In the genomic region with DNA sequence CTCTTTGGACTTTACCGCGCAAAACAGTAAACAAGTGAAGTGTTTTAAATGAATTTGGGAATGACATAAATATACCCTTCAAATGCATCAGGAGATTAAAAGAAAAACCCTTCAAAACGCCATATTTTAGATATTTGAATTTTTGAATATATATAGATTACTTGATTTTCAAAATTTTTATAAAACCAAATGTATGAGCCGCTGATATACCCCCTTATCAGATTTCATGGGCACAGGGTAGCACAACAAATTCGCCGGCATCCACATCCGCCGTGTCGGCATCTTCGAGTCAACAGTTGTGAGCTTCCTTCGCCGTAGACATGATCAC, we compare ENCODE assay signal across 2 fruit fly cellular contexts.
A peak's percentile ranks its signal among the peaks of the same experiment; 100 is the strongest.
TF ChIP-seq lines count a peak whose summit lies in the region.

A gene (plus strand): TSS at position 304 of the 328 bp plus-strand sequence.

TF ChIP-seq in whole organism, embryonic, 481 proteins besides CTCF, POLR2A, EP300 and RAD21 (continued from another document and continues in another):
- no peak for TF ChIP-seq Doc3 (GFP tag; IDR thresholded peaks at IDR 0.05; lab: Robert Waterston, UW; ENCODE audit: partially characterized antibody)
- TF ChIP-seq Awh (GFP tag; IDR thresholded peaks at IDR 0.05; lab: Robert Waterston, UW): peak; percentile 66
- TF ChIP-seq Atf-2 (GFP tag; optimal IDR thresholded peaks at IDR 0.05; lab: Kevin White, UChicago): no peak
- no peak; the same call in 2 of the 3 replicates for TF ChIP-seq CG6175 (GFP tag; IDR thresholded peaks at IDR 0.05; lab: Robert Waterston, UW)
- no peak for TF ChIP-seq btn (GFP tag; optimal IDR thresholded peaks at IDR 0.05; lab: Kevin White, UChicago)
- peak; percentile 67; the same call in 1 of the 3 replicates for TF ChIP-seq CG34422 (GFP tag; IDR thresholded peaks at IDR 0.05; lab: Robert Waterston, UW)
- peak; percentile 26 for TF ChIP-seq schlank (tag; optimal IDR thresholded peaks at IDR 0.05; lab: Kevin White, UChicago)
- TF ChIP-seq sqz (GFP tag; optimal IDR thresholded peaks at IDR 0.05; lab: Kevin White, UChicago): no peak
- peak; percentile 37 for TF ChIP-seq bab2 (GFP tag; optimal IDR thresholded peaks at IDR 0.05; lab: Kevin White, UChicago)
- TF ChIP-seq ab (GFP tag; optimal IDR thresholded peaks at IDR 0.05; lab: Kevin White, UChicago): no peak
- no peak for TF ChIP-seq aop (GFP tag; IDR thresholded peaks at IDR 0.05; lab: Robert Waterston, UW)
- no peak for TF ChIP-seq CG10543 (GFP tag; optimal IDR thresholded peaks at IDR 0.05; lab: Kevin White, UChicago)
- peak; percentile 22 for TF ChIP-seq CG17802 (tag; optimal IDR thresholded peaks at IDR 0.05; lab: Kevin White, UChicago)
- peak; percentile 13 for TF ChIP-seq tup (GFP tag; optimal IDR thresholded peaks at IDR 0.05; lab: Kevin White, UChicago)
- TF ChIP-seq CG11695 (GFP tag; IDR thresholded peaks at IDR 0.05; lab: Robert Waterston, UW): peak; percentile 77; the same call in 2 of the 3 replicates
- peak; percentile 70; the same call in 1 of the 2 replicates for TF ChIP-seq CG5953 (GFP tag; IDR thresholded peaks at IDR 0.05; lab: Robert Waterston, UW)
- TF ChIP-seq CG1832 (GFP tag; optimal IDR thresholded peaks at IDR 0.05; lab: Kevin White, UChicago): no peak
- peak; percentile 39 for TF ChIP-seq mam (GFP tag; optimal IDR thresholded peaks at IDR 0.05; lab: Kevin White, UChicago)
- TF ChIP-seq CG11560 (tag; IDR thresholded peaks at IDR 0.05; lab: Robert Waterston, UW): peak; percentile 34; the same call in 1 of the 3 replicates
- no peak for TF ChIP-seq prd (optimal IDR thresholded peaks at IDR 0.05; lab: Kevin White, UChicago)
- TF ChIP-seq prd (GFP tag; IDR thresholded peaks at IDR 0.05; lab: Robert Waterston, UW): peak; percentile 84
- TF ChIP-seq CG1603 (tag; optimal IDR thresholded peaks at IDR 0.05; lab: Kevin White, UChicago): peak; percentile 27
- TF ChIP-seq slp2 (GFP tag; optimal IDR thresholded peaks at IDR 0.05; lab: Kevin White, UChicago): peak; percentile 23
- peak; percentile 67 for TF ChIP-seq CG18262 (tag; optimal IDR thresholded peaks at IDR 0.05; lab: Kevin White, UChicago)
- peak; percentile 60 for TF ChIP-seq CG3281 (GFP tag; optimal IDR thresholded peaks at IDR 0.05; lab: Kevin White, UChicago)
- peak; percentile 41; the same call in 1 of the 2 replicates for TF ChIP-seq crol (GFP tag; IDR thresholded peaks at IDR 0.05; lab: Robert Waterston, UW)
- peak; percentile 75 for TF ChIP-seq CG14014 (GFP tag; IDR thresholded peaks at IDR 0.05; lab: Robert Waterston, UW)
- no peak for TF ChIP-seq nau (GFP tag; optimal IDR thresholded peaks at IDR 0.05; lab: Kevin White, UChicago)
- peak; percentile 85 for TF ChIP-seq Atf6 (GFP tag; IDR thresholded peaks at IDR 0.05; lab: Robert Waterston, UW)
- TF ChIP-seq Mrtf (GFP tag; IDR thresholded peaks at IDR 0.05; lab: Robert Waterston, UW): 0 out of 3 replicates have a peak, but pooled peaks have one; percentile 48
- peak; percentile 71 for TF ChIP-seq CG12391 (tag; optimal IDR thresholded peaks at IDR 0.05; lab: Kevin White, UChicago)
- peak; percentile 10 for TF ChIP-seq YL-1 (GFP tag; optimal IDR thresholded peaks at IDR 0.05; lab: Kevin White, UChicago)
- peak; percentile 47 for TF ChIP-seq gsb-n (tag; optimal IDR thresholded peaks at IDR 0.05; lab: Kevin White, UChicago)
- TF ChIP-seq Eip74EF (GFP tag; optimal IDR thresholded peaks at IDR 0.05; lab: Kevin White, UChicago): peak in 1 of 2 experiments; percentile 39
- TF ChIP-seq ind (GFP tag; optimal IDR thresholded peaks at IDR 0.05; lab: Kevin White, UChicago): peak; percentile 56
- peak; percentile 71 for TF ChIP-seq fd96Cb (tag; optimal IDR thresholded peaks at IDR 0.05; lab: Kevin White, UChicago)
- TF ChIP-seq NfI (GFP tag; optimal IDR thresholded peaks at IDR 0.05; lab: Kevin White, UChicago): peak; percentile 61
- TF ChIP-seq CG11247 (GFP tag; IDR thresholded peaks at IDR 0.05; lab: Robert Waterston, UW): peak; percentile 72
- 0 out of 2 replicates have a peak, but pooled peaks have one; percentile 36 for TF ChIP-seq gsb (GFP tag; IDR thresholded peaks at IDR 0.05; lab: Robert Waterston, UW)
- peak; percentile 81; the same call in 2 of the 3 replicates for TF ChIP-seq tgo (GFP tag; IDR thresholded peaks at IDR 0.05; lab: Robert Waterston, UW)
- TF ChIP-seq CG31388 (GFP tag; optimal IDR thresholded peaks at IDR 0.05; lab: Kevin White, UChicago): no peak
- no peak for TF ChIP-seq CG33557 (GFP tag; optimal IDR thresholded peaks at IDR 0.05; lab: Kevin White, UChicago)
- peak; percentile 10 for TF ChIP-seq CG2202 (tag; optimal IDR thresholded peaks at IDR 0.05; lab: Kevin White, UChicago)
- TF ChIP-seq her (GFP tag; optimal IDR thresholded peaks at IDR 0.05; lab: Kevin White, UChicago): no peak
- TF ChIP-seq Sin3A (optimal IDR thresholded peaks at IDR 0.05; lab: Kevin White, UChicago): no peak
- TF ChIP-seq sob (GFP tag; IDR thresholded peaks at IDR 0.05; lab: Robert Waterston, UW): peak; percentile 75
- no peak for TF ChIP-seq CG7786 (GFP tag; optimal IDR thresholded peaks at IDR 0.05; lab: Kevin White, UChicago)
- peak; percentile 67 for TF ChIP-seq CG17829 (tag; optimal IDR thresholded peaks at IDR 0.05; lab: Kevin White, UChicago)
- TF ChIP-seq pb (GFP tag; optimal IDR thresholded peaks at IDR 0.05; lab: Kevin White, UChicago): no peak
- peak; percentile 15 for TF ChIP-seq CG4820 (GFP tag; optimal IDR thresholded peaks at IDR 0.05; lab: Kevin White, UChicago)
- no peak for TF ChIP-seq Six4 (GFP tag; optimal IDR thresholded peaks at IDR 0.05; lab: Kevin White, UChicago)
- peak; percentile 92 for TF ChIP-seq Ets65A (GFP tag; lab: Kevin White, UChicago)
- peak; percentile 64 for TF ChIP-seq CG1024 (GFP tag; IDR thresholded peaks at IDR 0.05; lab: Robert Waterston, UW)
- peak; percentile 37 for TF ChIP-seq chn (GFP tag; optimal IDR thresholded peaks at IDR 0.05; lab: Kevin White, UChicago)
- no peak for TF ChIP-seq Neu2 (GFP tag; optimal IDR thresholded peaks at IDR 0.05; lab: Kevin White, UChicago; ENCODE audit: borderline replicate concordance)
- no peak for TF ChIP-seq CG3838 (GFP tag; optimal IDR thresholded peaks at IDR 0.05; lab: Kevin White, UChicago)
- peak; percentile 52; the same call in 1 of the 2 replicates for TF ChIP-seq Nf-YA (GFP tag; IDR thresholded peaks at IDR 0.05; lab: Robert Waterston, UW)
- no peak for TF ChIP-seq Trl (optimal IDR thresholded peaks at IDR 0.05; lab: Kevin White, UChicago)
- TF ChIP-seq Trl (GFP tag; optimal IDR thresholded peaks at IDR 0.05; lab: Kevin White, UChicago): no peak
- no peak for TF ChIP-seq tio (GFP tag; optimal IDR thresholded peaks at IDR 0.05; lab: Kevin White, UChicago)
- TF ChIP-seq CG6854 (GFP tag; optimal IDR thresholded peaks at IDR 0.05; lab: Kevin White, UChicago): peak; percentile 34
- peak; percentile 25 for TF ChIP-seq Nf-YB (GFP tag; optimal IDR thresholded peaks at IDR 0.05; lab: Kevin White, UChicago)
- no peak for TF ChIP-seq Vsx1 (GFP tag; optimal IDR thresholded peaks at IDR 0.05; lab: Kevin White, UChicago)

TF ChIP-seq in whole organism, prepupa, 60 proteins besides CTCF, POLR2A, EP300 and RAD21 (continued from another document):
- TF ChIP-seq fd85E (GFP tag; optimal IDR thresholded peaks at IDR 0.05; lab: Kevin White, UChicago) (peak; percentile 3), Sox102F (GFP tag; optimal IDR thresholded peaks at IDR 0.05; lab: Kevin White, UChicago) (no peak), CG6276 (GFP tag; optimal IDR thresholded peaks at IDR 0.05; lab: Kevin White, UChicago) (no peak), CG11294 (GFP tag; IDR thresholded peaks at IDR 0.05; lab: Robert Waterston, UW) (peak; percentile 51), CG32006 (GFP tag; optimal IDR thresholded peaks at IDR 0.05; lab: Kevin White, UChicago) (no peak), CG11902 (GFP tag; optimal IDR thresholded peaks at IDR 0.05; lab: Kevin White, UChicago) (peak; percentile 51), Blimp-1 (GFP tag; optimal IDR thresholded peaks at IDR 0.05; lab: Kevin White, UChicago) (peak; percentile 63), CG6808 (GFP tag; optimal IDR thresholded peaks at IDR 0.05; lab: Kevin White, UChicago) (no peak), CG9139 (GFP tag; optimal IDR thresholded peaks at IDR 0.05; lab: Kevin White, UChicago) (no peak), achi (GFP tag; optimal IDR thresholded peaks at IDR 0.05; lab: Kevin White, UChicago) (peak; percentile 64), eg (GFP tag; IDR thresholded peaks at IDR 0.05; lab: Robert Waterston, UW) (peak; percentile 81), cyc (GFP tag; optimal IDR thresholded peaks at IDR 0.05; lab: Kevin White, UChicago) (peak; percentile 74), fd59A (GFP tag; optimal IDR thresholded peaks at IDR 0.05; lab: Kevin White, UChicago) (peak; percentile 30), fkh (GFP tag; optimal IDR thresholded peaks at IDR 0.05; lab: Kevin White, UChicago) (peak; percentile 8), acj6 (GFP tag; optimal IDR thresholded peaks at IDR 0.05; lab: Kevin White, UChicago) (peak; percentile 72), OdsH (GFP tag; optimal IDR thresholded peaks at IDR 0.05; lab: Kevin White, UChicago) (no peak), Eip78C (GFP tag; lab: Kevin White, UChicago) (peak; percentile 94), CG7368 (GFP tag; optimal IDR thresholded peaks at IDR 0.05; lab: Kevin White, UChicago) (peak; percentile 55), CG4318 (GFP tag; optimal IDR thresholded peaks at IDR 0.05; lab: Kevin White, UChicago) (no peak), CG3032 (tag; optimal IDR thresholded peaks at IDR 0.05; lab: Kevin White, UChicago) (peak; percentile 66), Met (GFP tag; optimal IDR thresholded peaks at IDR 0.05; lab: Kevin White, UChicago) (peak; percentile 85), pdm3 (GFP tag; optimal IDR thresholded peaks at IDR 0.05; lab: Kevin White, UChicago) (no peak), ss (GFP tag; optimal IDR thresholded peaks at IDR 0.05; lab: Kevin White, UChicago) (peak in 1 of 2 experiments; percentile 67), topi (GFP tag; optimal IDR thresholded peaks at IDR 0.05; lab: Kevin White, UChicago) (peak; percentile 86), CG6792 (GFP tag; optimal IDR thresholded peaks at IDR 0.05; lab: Kevin White, UChicago) (peak; percentile 80), CG6163 (GFP tag; IDR thresholded peaks at IDR 0.05; lab: Robert Waterston, UW) (peak; percentile 83), CG10669 (GFP tag; optimal IDR thresholded peaks at IDR 0.05; lab: Kevin White, UChicago) (no peak), esn (GFP tag; optimal IDR thresholded peaks at IDR 0.05; lab: Kevin White, UChicago) (peak; percentile 85), CG16779 (tag; optimal IDR thresholded peaks at IDR 0.05; lab: Kevin White, UChicago) (no peak), CG1621 (tag; optimal IDR thresholded peaks at IDR 0.05; lab: Kevin White, UChicago) (peak; percentile 31), Sox15 (GFP tag; optimal IDR thresholded peaks at IDR 0.05; lab: Kevin White, UChicago) (peak; percentile 47), CG10631 (GFP tag; optimal IDR thresholded peaks at IDR 0.05; lab: Kevin White, UChicago) (no peak), CG31627 (GFP tag; optimal IDR thresholded peaks at IDR 0.05; lab: Kevin White, UChicago) (peak; percentile 80), CG8632 (GFP tag; optimal IDR thresholded peaks at IDR 0.05; lab: Kevin White, UChicago) (peak; percentile 79), Hr38 (GFP tag; optimal IDR thresholded peaks at IDR 0.05; lab: Kevin White, UChicago) (no peak), lz (GFP tag; optimal IDR thresholded peaks at IDR 0.05; lab: Kevin White, UChicago) (peak; percentile 81), spab (GFP tag; optimal IDR thresholded peaks at IDR 0.05; lab: Kevin White, UChicago) (no peak), Sox14 (GFP tag; optimal IDR thresholded peaks at IDR 0.05; lab: Kevin White, UChicago) (peak; percentile 60), dac (GFP tag; optimal IDR thresholded peaks at IDR 0.05; lab: Kevin White, UChicago) (no peak), vri (GFP tag; optimal IDR thresholded peaks at IDR 0.05; lab: Kevin White, UChicago) (peak; percentile 70), Eip75B (GFP tag; optimal IDR thresholded peaks at IDR 0.05; lab: Kevin White, UChicago) (peak; percentile 65), svp (GFP tag; lab: Kevin White, UChicago) (peak; percentile 93), net (GFP tag; optimal IDR thresholded peaks at IDR 0.05; lab: Kevin White, UChicago) (peak; percentile 73)
